Worm (Caenorhabditis elegans): ENCODE data around the gene cfz-2.

- TF ChIP-seq hnd-1 (tag; optimal IDR thresholded peaks at IDR 0.05), result no peak
- TF ChIP-seq B0310.2 (tag; optimal IDR thresholded peaks at IDR 0.05), result no peak
- TF ChIP-seq ama-1 (optimal IDR thresholded peaks at IDR 0.05), result no peak
- no peak for TF ChIP-seq scrt-1 (GFP tag; IDR thresholded peaks at IDR 0.05)
- TF ChIP-seq pes-1 (GFP tag; IDR thresholded peaks at IDR 0.05), result no peak
- no peak for TF ChIP-seq aly-1 (tag; optimal IDR thresholded peaks at IDR 0.05)
- no peak for TF ChIP-seq sea-1 (GFP tag; conservative IDR thresholded peaks at IDR 0.05)
- no peak for TF ChIP-seq hmbx-1 (tag; optimal IDR thresholded peaks at IDR 0.05)
- no peak for TF ChIP-seq F13C5.2 (tag; optimal IDR thresholded peaks at IDR 0.05)
- TF ChIP-seq hmg-4 (GFP tag; optimal IDR thresholded peaks at IDR 0.05), result no peak
- TF ChIP-seq tbx-11 (GFP tag; IDR thresholded peaks at IDR 0.05), result no peak
Measured at ce11 chrV:3409498-3409897, 35.2 kb downstream of the cfz-2 start.

All from whole organism, early embryonic.